Worm (Caenorhabditis elegans) whole organism, L4 larva: ENCODE data around the gene K11E4.6.

Experiments
- F44E2.7 ChIP-seq: fragments of 200-800 bp; sonication (Bioruptor generic); IDR thresholded peaks from 2 replicates; pipeline ENCODE4 v2.1.2; 2022; ENCODE audit warnings: missing genetic modification characterization, missing compliant biosample characterization
- ceh-44 ChIP-seq: fragments of 200-800 bp; sonication (Bioruptor generic); IDR thresholded peaks from 2 replicates; pipeline ENCODE4 v1.3.6; 2022; ENCODE audit warnings: missing genetic modification reagents, missing genetic modification characterization, missing compliant biosample characterization
- ceh-82 ChIP-seq: sonication (generic microtip); optimal IDR thresholded peaks from 2 replicates; lab custom pipeline; 2017; ENCODE audit warnings: missing biosample characterization, missing genetic modification characterization
- daf-19 ChIP-seq: fragments of 200-800 bp; sonication (Bioruptor generic); conservative IDR thresholded peaks from 2 replicates; pipeline ENCODE4 v1.3.6; 2022; ENCODE audit warnings: missing genetic modification characterization, missing compliant biosample characterization
- dmd-8 ChIP-seq: fragments of 200-800 bp; sonication (Bioruptor generic); IDR thresholded peaks from 2 replicates; pipeline ENCODE4 v1.3.6; 2022; ENCODE audit warnings: missing genetic modification characterization, missing compliant biosample characterization
- fos-1 ChIP-seq: fragments of 150-350 bp; optimal IDR thresholded peaks from 2 replicates; lab custom pipeline; 2014; ENCODE audit warnings: missing biosample characterization, missing genetic modification characterization
- jun-1 ChIP-seq: fragments of 150-350 bp; optimal IDR thresholded peaks from 2 replicates; lab custom pipeline; 2014; ENCODE audit warnings: missing biosample characterization, missing genetic modification reagents, missing genetic modification characterization
- lsy-2 ChIP-seq, 2 experiments: fragments of 150-350 bp in 1 of 2; sonication (generic microtip) in 1 of 2; optimal IDR thresholded peaks; 2 replicates each; lab custom pipeline; 2014 to 2017; ENCODE audit warnings: missing biosample characterization in 2 of 2, missing genetic modification characterization in 2 of 2
- nhr-28 ChIP-seq: fragments of 150-350 bp; optimal IDR thresholded peaks from 2 replicates; lab custom pipeline; 2014; ENCODE audit warnings: missing biosample characterization, missing genetic modification characterization
- nhr-48 ChIP-seq: sonication (generic microtip); optimal IDR thresholded peaks from 2 replicates; lab custom pipeline; 2016; ENCODE audit warnings: mild to moderate bottlenecking, missing genetic modification characterization, missing compliant biosample characterization
- snpc-4 ChIP-seq: fragments of 150-350 bp; optimal IDR thresholded peaks from 2 replicates; lab custom pipeline; 2014; ENCODE audit warnings: missing biosample characterization, missing genetic modification characterization
- unc-62 ChIP-seq, 3 experiments: fragments of 150-350 bp in 1 of 3; sonication (generic microtip); optimal IDR thresholded peaks in 2 of 3; peaks in 1 of 3; 1 replicate in 1 of 3; 2 replicates in 2 of 3; lab custom pipeline; 2014 to 2017; ENCODE audit warnings: missing biosample characterization in 3 of 3, missing genetic modification characterization in 3 of 3, missing genetic modification reagents in 3 of 3, missing genotype in 1 of 3
- ztf-11 ChIP-seq: fragments of 150-350 bp; optimal IDR thresholded peaks from 2 replicates; lab custom pipeline; 2014; ENCODE audit warnings: missing biosample characterization, missing genetic modification characterization

DNA sequence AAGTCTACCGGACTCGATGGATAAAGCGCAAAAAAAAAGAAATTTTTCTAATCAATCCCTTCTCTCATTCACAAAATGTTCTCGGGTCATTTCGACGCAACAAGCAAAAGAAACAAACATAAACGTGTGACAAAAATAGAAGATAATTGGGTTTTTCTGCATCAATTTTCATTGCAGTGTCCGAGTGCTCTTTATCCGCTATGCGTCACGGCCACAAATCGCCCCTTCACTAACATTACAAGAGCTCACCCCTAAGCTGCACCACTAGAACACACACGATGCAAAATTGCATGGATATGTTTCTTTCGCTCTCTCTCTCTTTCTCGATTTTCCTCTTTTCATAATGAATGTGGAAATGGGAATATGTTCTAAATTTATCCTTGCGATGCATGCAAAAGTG, 28.3 kb upstream of the K11E4.6 start:
- no peak for TF ChIP-seq ceh-44 (GFP tag; lab: Robert Waterston, UW)
- TF ChIP-seq ztf-11 (tag; lab: Kevin White, UChicago), result no peak
- no peak for TF ChIP-seq fos-1 (tag; lab: Kevin White, UChicago)
- TF ChIP-seq nhr-48 (tag; lab: Kevin White, UChicago), result no peak
- no peak for TF ChIP-seq daf-19 (GFP tag; lab: Robert Waterston, UW)
- TF ChIP-seq F44E2.7, result no peak
- TF ChIP-seq ceh-82 (tag; lab: Kevin White, UChicago), result no peak
- TF ChIP-seq jun-1 (tag; lab: Kevin White, UChicago), result no peak
- TF ChIP-seq dmd-8 (GFP tag; lab: Robert Waterston, UW), result no peak
- no peak for TF ChIP-seq lsy-2 (tag; optimal IDR thresholded peaks at IDR 0.05; lab: Kevin White, UChicago)
- no peak for TF ChIP-seq snpc-4 (tag; lab: Kevin White, UChicago)
- peak in 1 of 2 experiments; percentile 55 for TF ChIP-seq unc-62 (GFP tag; optimal IDR thresholded peaks at IDR 0.05 in 1 of 2; lab: Kevin White, UChicago)
- TF ChIP-seq unc-62 (tag; optimal IDR thresholded peaks at IDR 0.05; lab: Kevin White, UChicago), result no peak
- no peak for TF ChIP-seq nhr-28 (tag; lab: Kevin White, UChicago)
